Worm (Caenorhabditis elegans) whole organism, L4 larva: ENCODE data around the gene F59B2.13.
"Not testable (repeated sequence)": the region's sequence is repeated elsewhere in the genome, so short reads cannot be mapped to it uniquely, and the experiment has no call there.

Experiments
- T20F7.1 ChIP-seq: fragments of 200-800 bp; sonication (Bioruptor generic); optimal IDR thresholded peaks from 2 replicates; lab custom pipeline; 2018; ENCODE audit warnings: mild to moderate bottlenecking, missing genetic modification characterization, missing compliant biosample characterization
- ceh-82 ChIP-seq: sonication (generic microtip); optimal IDR thresholded peaks from 2 replicates; lab custom pipeline; 2017; ENCODE audit warnings: missing biosample characterization, missing genetic modification characterization
- daf-12 ChIP-seq: fragments of 150-350 bp; optimal IDR thresholded peaks from 2 replicates; lab custom pipeline; 2014; ENCODE audit warnings: missing biosample characterization, missing genetic modification reagents, missing genetic modification characterization
- dve-1 ChIP-seq: sonication (generic microtip); optimal IDR thresholded peaks from 2 replicates; lab custom pipeline; 2017; ENCODE audit warnings: antibody characterized with exemption, mild to moderate bottlenecking, missing genetic modification characterization, missing compliant biosample characterization; ENCODE audit not compliant: insufficient read depth
- fkh-10 ChIP-seq: fragments of 150-350 bp; optimal IDR thresholded peaks from 2 replicates; lab custom pipeline; 2014; ENCODE audit warnings: missing biosample characterization, missing genetic modification reagents, missing genetic modification characterization
- fos-1 ChIP-seq: fragments of 150-350 bp; optimal IDR thresholded peaks from 2 replicates; lab custom pipeline; 2014; ENCODE audit warnings: missing biosample characterization, missing genetic modification characterization
- hlh-30 ChIP-seq: sonication (generic microtip); optimal IDR thresholded peaks from 2 replicates; lab custom pipeline; 2017; ENCODE audit warnings: antibody characterized with exemption, mild to moderate bottlenecking, missing genetic modification characterization, missing compliant biosample characterization; ENCODE audit not compliant: insufficient read depth
- lin-29 ChIP-seq: fragments of 200-800 bp; sonication (Bioruptor generic); IDR thresholded peaks from 2 replicates; pipeline ENCODE4 v1.3.6; 2022; ENCODE audit warnings: missing genetic modification reagents, missing genetic modification characterization, missing compliant biosample characterization
- lin-39 ChIP-seq: fragments of 150-350 bp; optimal IDR thresholded peaks from 2 replicates; lab custom pipeline; 2014; ENCODE audit warnings: missing biosample characterization, missing genetic modification reagents, missing genetic modification characterization
- mdl-1 ChIP-seq, 2 experiments: fragments of 150-350 bp in 1 of 2; sonication (generic microtip) in 1 of 2; optimal IDR thresholded peaks; 2 replicates each; lab custom pipeline; 2014 to 2017; ENCODE audit warnings: missing biosample characterization in 2 of 2, missing genetic modification characterization in 2 of 2
- mxl-2 ChIP-seq: fragments of 200-800 bp; sonication (Bioruptor generic); conservative IDR thresholded peaks from 2 replicates; pipeline ENCODE4 v1.3.6; 2022; ENCODE audit warnings: missing genetic modification reagents, missing genetic modification characterization, missing compliant biosample characterization
- pha-4 ChIP-seq, 2 experiments: fragments of 150-350 bp in 1 of 2; fragments of 200-800 bp in 1 of 2; sonication (Bioruptor generic) in 1 of 2; IDR thresholded peaks in 1 of 2; optimal IDR thresholded peaks in 1 of 2; 2 replicates each; pipeline versions ENCODE4 v1.3.6 to Lab custom; 2014 to 2022; ENCODE audit warnings: missing genetic modification characterization in 2 of 2, missing genetic modification reagents in 2 of 2, missing biosample characterization in 1 of 2, missing compliant biosample characterization in 1 of 2
- snpc-4 ChIP-seq: fragments of 150-350 bp; optimal IDR thresholded peaks from 2 replicates; lab custom pipeline; 2014; ENCODE audit warnings: missing biosample characterization, missing genetic modification characterization

ce11 chrIII:9005905-9006372 is 20.9 kb downstream of the F59B2.13 start, which contains the start of gene rab-6.1:
- TF ChIP-seq ceh-82 (tag; lab: Kevin White, UChicago); lin-29; snpc-4 (tag; lab: Kevin White, UChicago); pha-4 (GFP tag; IDR thresholded peaks at IDR 0.05; lab: Robert Waterston, UW); pha-4 (tag; optimal IDR thresholded peaks at IDR 0.05; lab: Kevin White, UChicago); fos-1 (tag; lab: Kevin White, UChicago); daf-12 (tag; lab: Kevin White, UChicago); hlh-30 (tag; lab: Kevin White, UChicago); T20F7.1 (GFP tag; lab: Kevin White, UChicago); lin-39 (tag; lab: Kevin White, UChicago); fkh-10 (GFP tag; lab: Kevin White, UChicago); mxl-2; mdl-1 (tag; optimal IDR thresholded peaks at IDR 0.05; lab: Kevin White, UChicago); dve-1: not testable (repeated sequence)
